Worm (Caenorhabditis elegans): ENCODE measurements around the gene F25B4.8.

The F25B4.8 gene

DNA sequence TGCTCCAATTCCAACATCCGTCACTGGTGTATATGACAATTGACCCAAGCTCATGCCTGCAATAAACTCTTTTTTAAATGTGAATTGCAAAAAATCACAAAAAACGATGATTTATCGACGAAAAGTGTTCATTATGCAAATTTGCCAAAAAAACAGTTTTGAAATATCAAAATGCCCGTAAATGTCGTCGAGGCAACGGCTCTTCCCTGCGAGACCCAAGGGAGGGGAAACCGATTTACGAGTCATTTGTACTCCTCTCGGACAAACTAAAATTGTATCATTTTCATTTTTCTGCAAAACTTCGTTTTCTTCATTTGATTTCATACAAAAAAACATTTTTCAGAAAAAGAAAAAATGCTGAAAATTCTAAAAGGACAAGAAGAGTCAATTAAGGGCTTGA is 7.0 kb downstream of the F25B4.8 start, which contains the start of the genes hmgs-1 and F25B4.4 (continued):
- TF ChIP-seq zip-11 (GFP tag; IDR thresholded peaks at IDR 0.05) (no peak), duxl-1 (tag; optimal IDR thresholded peaks at IDR 0.05; ENCODE audit: poor library complexity) (peak; percentile 52), ZK337.2 (GFP tag; IDR thresholded peaks at IDR 0.05) (no peak), mxl-2 (GFP tag; conservative IDR thresholded peaks at IDR 0.05) (no peak), fkh-10 (GFP tag; optimal IDR thresholded peaks at IDR 0.05) (peak; percentile 93), ctbp-1 (GFP tag; IDR thresholded peaks at IDR 0.05) (peak; percentile 62), ceh-20 (GFP tag; IDR thresholded peaks at IDR 0.05) (peak; percentile 50), F37D6.2 (tag; optimal IDR thresholded peaks at IDR 0.05) (peak; percentile 65), unc-130 (GFP tag; optimal IDR thresholded peaks at IDR 0.05) (peak; percentile 64), nhr-77 (tag; optimal IDR thresholded peaks at IDR 0.05) (peak; percentile 93), hif-1 (tag; optimal IDR thresholded peaks at IDR 0.05) (peak in 1 of 2 experiments; percentile 83), tag-97 (GFP tag; IDR thresholded peaks at IDR 0.05) (no peak), egl-43 (GFP tag; IDR thresholded peaks at IDR 0.05) (no peak), hlh-30 (tag; optimal IDR thresholded peaks at IDR 0.05; ENCODE audit: insufficient read depth) (peak; percentile 85), attf-4 (tag; optimal IDR thresholded peaks at IDR 0.05) (no peak), nhr-111 (GFP tag; optimal IDR thresholded peaks at IDR 0.05) (no peak), saeg-2 (GFP tag; IDR thresholded peaks at IDR 0.05) (no peak), lim-7 (GFP tag; IDR thresholded peaks at IDR 0.05) (no peak), sdz-12 (GFP tag; optimal IDR thresholded peaks at IDR 0.05) (no peak), unc-62 (GFP tag; optimal IDR thresholded peaks at IDR 0.05 in 1 of 2) (peak in 1 of 2 experiments; percentile 83), unc-62 (tag; optimal IDR thresholded peaks at IDR 0.05) (no peak), Y75B8A.6 (GFP tag; IDR thresholded peaks at IDR 0.05) (no peak), F49E8.2 (tag; optimal IDR thresholded peaks at IDR 0.05; ENCODE audit: borderline replicate concordance) (peak; percentile 12), lin-13 (GFP tag; optimal IDR thresholded peaks at IDR 0.05) (peak; percentile 91), ceh-82 (tag; optimal IDR thresholded peaks at IDR 0.05) (no peak), nhr-48 (tag; optimal IDR thresholded peaks at IDR 0.05) (peak; percentile 49), ceh-28 (tag; optimal IDR thresholded peaks at IDR 0.05) (no peak), zip-2 (tag; optimal IDR thresholded peaks at IDR 0.05) (peak; percentile 31), ceh-44 (GFP tag; IDR thresholded peaks at IDR 0.05) (0 out of 2 replicates have a peak, but pooled peaks have one; percentile 27), daf-16 (GFP tag; optimal IDR thresholded peaks at IDR 0.05) (peak in 1 of 2 experiments; percentile 27), daf-16 (tag; optimal IDR thresholded peaks at IDR 0.05) (peak; percentile 33), lin-29 (GFP tag; IDR thresholded peaks at IDR 0.05) (no peak), snpc-1.2 (GFP tag; IDR thresholded peaks at IDR 0.05) (no peak), jun-1 (tag; optimal IDR thresholded peaks at IDR 0.05) (peak; percentile 64), cey-2 (tag; optimal IDR thresholded peaks at IDR 0.05; ENCODE audit: borderline replicate concordance, insufficient read depth) (no peak), dve-1 (tag; optimal IDR thresholded peaks at IDR 0.05; ENCODE audit: insufficient read depth) (peak; percentile 94), mep-1 (tag; optimal IDR thresholded peaks at IDR 0.05) (peak; percentile 95), zag-1 (tag; optimal IDR thresholded peaks at IDR 0.05) (no peak), R02D3.7 (tag; optimal IDR thresholded peaks at IDR 0.05) (peak; percentile 99), snpc-4 (tag; optimal IDR thresholded peaks at IDR 0.05) (no peak), daf-12 (tag; optimal IDR thresholded peaks at IDR 0.05) (no peak), tra-1 (GFP tag; IDR thresholded peaks at IDR 0.05) (peak; percentile 79), lsy-2 (tag; optimal IDR thresholded peaks at IDR 0.05) (peak; percentile 81 to 95), nhr-28 (tag; optimal IDR thresholded peaks at IDR 0.05) (peak; percentile 73), ZK546.5 (tag; optimal IDR thresholded peaks at IDR 0.05) (peak in 1 of 2 experiments; percentile 21), lin-1 (GFP tag; IDR thresholded peaks at IDR 0.05) (no peak), ceh-32 (tag; optimal IDR thresholded peaks at IDR 0.05; ENCODE audit: poor library complexity) (no peak), fos-1 (tag; optimal IDR thresholded peaks at IDR 0.05) (no peak), spr-3 (GFP tag; optimal IDR thresholded peaks at IDR 0.05) (peak; percentile 61), lin-38 (GFP tag; IDR thresholded peaks at IDR 0.05) (peak; percentile 87), nhr-10 (tag; optimal IDR thresholded peaks at IDR 0.05) (peak; percentile 1), F44E2.7 (GFP tag; IDR thresholded peaks at IDR 0.05) (no peak)
